Fruit fly (Drosophila melanogaster) whole organism, embryonic: Measurements from ENCODE around the gene Acp65Aa.

ENCODE experiments used
- CG10431 ChIP-seq: fragments of 200-800 bp; sonication (Bioruptor generic); optimal IDR thresholded peaks from 3 replicates; lab custom pipeline; 2018; ENCODE audit warnings: missing biosample characterization, mild to moderate bottlenecking, missing genetic modification characterization
- CG1233 ChIP-seq: fragments of 200-800 bp; sonication (Bioruptor generic); optimal IDR thresholded peaks from 4 replicates; lab custom pipeline; 2018; ENCODE audit warnings: missing biosample characterization, mild to moderate bottlenecking, missing genetic modification characterization
- cg ChIP-seq: fragments of 200-800 bp; sonication (Bioruptor generic); optimal IDR thresholded peaks from 3 replicates; lab custom pipeline; 2019; ENCODE audit warnings: missing biosample characterization, mild to moderate bottlenecking, missing genetic modification characterization, moderate library complexity

- no peak for TF ChIP-seq CG10431 (GFP tag; lab: Kevin White, UChicago)
- TF ChIP-seq CG1233 (GFP tag; lab: Kevin White, UChicago) = no peak
- TF ChIP-seq cg (GFP tag; lab: Kevin White, UChicago) = no peak
Measured at dm6 chr3L:6138586-6138985, 14.0 kb downstream of the Acp65Aa start.
